Fruit fly (Drosophila melanogaster): ENCODE results near the gene CG8475.

dm6 chr2L:8157166-8157565 is 39.6 kb downstream of the CG8475 start:
- no peak for TF ChIP-seq trh (GFP tag; optimal IDR thresholded peaks at IDR 0.05)
- TF ChIP-seq NfI (GFP tag; optimal IDR thresholded peaks at IDR 0.05), result no peak
- no peak for TF ChIP-seq lov (optimal IDR thresholded peaks at IDR 0.05)
- no peak for TF ChIP-seq lov (GFP tag; IDR thresholded peaks at IDR 0.05)
- no peak for TF ChIP-seq NK7.1 (GFP tag; optimal IDR thresholded peaks at IDR 0.05)
- no peak for TF ChIP-seq CG11696 (GFP tag; IDR thresholded peaks at IDR 0.05)
- TF ChIP-seq toy (GFP tag; IDR thresholded peaks at IDR 0.05), result no peak
- TF ChIP-seq Hr39 (optimal IDR thresholded peaks at IDR 0.05), result no peak
- no peak for TF ChIP-seq Fer3 (tag; optimal IDR thresholded peaks at IDR 0.05)
- no peak for TF ChIP-seq fd102C (GFP tag; optimal IDR thresholded peaks at IDR 0.05)
